Fruit fly (Drosophila melanogaster): ENCODE results near the gene CG3457.

DNA sequence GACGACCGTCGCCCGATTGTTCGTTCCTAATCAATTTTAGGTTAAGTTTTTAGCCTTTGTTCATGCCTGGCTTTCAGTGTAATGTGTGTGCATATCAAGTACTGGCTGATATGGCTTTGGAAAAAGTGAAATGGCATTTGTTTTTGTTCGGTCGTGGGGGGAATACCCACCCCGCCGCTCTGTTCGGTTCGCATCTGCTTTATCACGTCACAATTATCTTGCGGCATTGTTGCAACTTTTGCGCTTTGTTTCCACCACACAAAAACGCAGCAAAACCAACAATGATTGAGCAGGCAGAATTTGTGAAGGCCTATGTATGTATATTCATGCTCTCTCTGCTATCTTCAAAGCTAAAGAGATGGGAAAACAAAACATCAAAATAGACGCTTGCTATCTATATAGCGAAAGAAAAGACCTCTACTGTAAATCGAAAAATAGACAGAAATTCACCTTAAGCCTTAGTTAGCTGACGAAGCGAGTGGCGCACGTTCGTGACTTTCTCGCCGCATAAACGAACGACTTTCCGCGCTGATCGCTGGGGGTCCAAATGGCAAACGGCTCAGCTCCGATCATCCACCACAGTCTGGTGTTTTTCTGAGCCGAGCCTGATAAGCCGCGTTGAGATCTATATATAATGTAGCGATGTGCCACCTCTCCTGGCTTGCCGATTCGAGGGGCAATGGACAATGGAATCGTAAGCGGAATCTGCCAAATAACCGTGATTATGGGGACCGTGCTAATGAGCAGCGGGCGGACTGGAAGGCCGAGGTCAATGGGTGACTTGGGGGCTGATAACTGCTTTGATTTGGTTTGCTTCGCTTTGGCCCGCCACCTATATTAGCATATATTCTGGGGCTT, 10.0 kb downstream of the CG3457 start:
- TF ChIP-seq ss (GFP tag; optimal IDR thresholded peaks at IDR 0.05) (no peak), CG6854 (GFP tag; optimal IDR thresholded peaks at IDR 0.05) (no peak), CG9139 (GFP tag; optimal IDR thresholded peaks at IDR 0.05) (no peak), Sox102F (GFP tag; optimal IDR thresholded peaks at IDR 0.05) (no peak), net (GFP tag; optimal IDR thresholded peaks at IDR 0.05) (no peak), Blimp-1 (GFP tag; optimal IDR thresholded peaks at IDR 0.05) (no peak)

Measured in whole organism, prepupa.